Worm (Caenorhabditis elegans) whole organism, L4 larva: ENCODE data around the gene scl-19.

ENCODE experiments used
- Y75B8A.6 ChIP-seq: fragments of 200-800 bp; sonication (Bioruptor generic); IDR thresholded peaks from 2 replicates; pipeline ENCODE4 v1.3.6; 2022; ENCODE audit warnings: missing genetic modification reagents, missing genetic modification characterization, missing compliant biosample characterization
- ceh-44 ChIP-seq: fragments of 200-800 bp; sonication (Bioruptor generic); IDR thresholded peaks from 2 replicates; pipeline ENCODE4 v1.3.6; 2022; ENCODE audit warnings: missing genetic modification reagents, missing genetic modification characterization, missing compliant biosample characterization
- fos-1 ChIP-seq: fragments of 150-350 bp; optimal IDR thresholded peaks from 2 replicates; lab custom pipeline; 2014; ENCODE audit warnings: missing biosample characterization, missing genetic modification characterization
- lin-15B ChIP-seq: fragments of 150-350 bp; sonication (generic microtip); optimal IDR thresholded peaks from 3 replicates; lab custom pipeline; 2014; ENCODE audit warnings: missing biosample characterization, missing genetic modification characterization
- mdt-29 ChIP-seq: fragments of 200-800 bp; sonication (Bioruptor generic); IDR thresholded peaks from 2 replicates; pipeline ENCODE4 v1.3.6; 2022; ENCODE audit warnings: missing genetic modification reagents, missing genetic modification characterization, missing compliant biosample characterization
- nhr-237 ChIP-seq: sonication (generic microtip); optimal IDR thresholded peaks from 2 replicates; lab custom pipeline; 2017; ENCODE audit warnings: missing biosample characterization, missing genetic modification characterization
- nhr-28 ChIP-seq: fragments of 150-350 bp; optimal IDR thresholded peaks from 2 replicates; lab custom pipeline; 2014; ENCODE audit warnings: missing biosample characterization, missing genetic modification characterization
- nhr-41 ChIP-seq: fragments of 200-800 bp; sonication (Bioruptor generic); IDR thresholded peaks from 2 replicates; pipeline ENCODE4 v1.3.6; 2022; ENCODE audit warnings: missing genetic modification reagents, missing genetic modification characterization, missing compliant biosample characterization
- nhr-48 ChIP-seq: sonication (generic microtip); optimal IDR thresholded peaks from 2 replicates; lab custom pipeline; 2016; ENCODE audit warnings: mild to moderate bottlenecking, missing genetic modification characterization, missing compliant biosample characterization
- nhr-6 ChIP-seq: fragments of 150-350 bp; optimal IDR thresholded peaks from 2 replicates; lab custom pipeline; 2014; ENCODE audit warnings: missing biosample characterization, missing genetic modification characterization
- nhr-76 ChIP-seq: fragments of 150-350 bp; optimal IDR thresholded peaks from 2 replicates; lab custom pipeline; 2014; ENCODE audit warnings: missing biosample characterization, missing genetic modification characterization
- pqm-1 ChIP-seq: sonication (generic microtip); optimal IDR thresholded peaks from 2 replicates; lab custom pipeline; 2017; ENCODE audit warnings: missing biosample characterization, missing genetic modification characterization
- ztf-11 ChIP-seq: fragments of 150-350 bp; optimal IDR thresholded peaks from 2 replicates; lab custom pipeline; 2014; ENCODE audit warnings: missing biosample characterization, missing genetic modification characterization

DNA sequence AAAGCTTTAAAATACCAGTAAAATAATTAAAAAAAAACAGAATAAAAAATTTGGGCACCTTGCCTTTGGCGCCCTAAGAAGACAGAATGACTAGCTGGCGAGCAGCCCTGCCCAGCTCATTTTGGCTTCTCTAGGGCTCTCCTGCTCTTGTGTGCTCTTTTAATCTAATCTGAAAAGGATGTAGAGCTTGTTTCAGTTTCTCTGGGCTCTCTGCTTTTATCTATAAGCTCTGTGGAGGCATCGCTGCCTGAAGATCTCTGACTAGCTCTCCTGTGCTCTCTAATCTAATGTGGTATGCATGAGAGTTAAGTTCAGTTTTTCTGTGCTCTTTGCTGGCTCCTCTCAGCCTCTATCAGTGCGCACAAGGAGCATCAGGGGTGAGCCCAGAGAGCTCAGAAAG lies 5.9 kb upstream of the scl-19 start:
- TF ChIP-seq nhr-48 (tag; lab: Kevin White, UChicago), result no peak
- no peak for TF ChIP-seq nhr-76 (tag; lab: Kevin White, UChicago)
- no peak for TF ChIP-seq mdt-29 (GFP tag; lab: Robert Waterston, UW)
- no peak for TF ChIP-seq nhr-28 (tag; lab: Kevin White, UChicago)
- TF ChIP-seq pqm-1 (tag; lab: Kevin White, UChicago), result no peak
- TF ChIP-seq ztf-11 (tag; lab: Kevin White, UChicago), result no peak
- TF ChIP-seq fos-1 (tag; lab: Kevin White, UChicago), result no peak
- TF ChIP-seq Y75B8A.6 (GFP tag; lab: Robert Waterston, UW), result no peak
- TF ChIP-seq lin-15B (tag; lab: Kevin White, UChicago), result no peak
- TF ChIP-seq nhr-237 (tag; lab: Kevin White, UChicago), result no peak
- TF ChIP-seq ceh-44 (GFP tag; lab: Robert Waterston, UW), result no peak
- no peak for TF ChIP-seq nhr-41
- no peak for TF ChIP-seq nhr-6 (tag; lab: Kevin White, UChicago)
